Worm (Caenorhabditis elegans) whole organism, late embryonic: Measurements from ENCODE around the gene C07A4.2.

Source experiments
- K09A11.1 ChIP-seq: sonication (generic microtip); optimal IDR thresholded peaks from 2 replicates; lab custom pipeline; 2017; ENCODE audit warnings: antibody characterized with exemption, mild to moderate bottlenecking, missing genetic modification characterization, missing compliant biosample characterization; ENCODE audit not compliant: insufficient read depth
- nhr-11 ChIP-seq: fragments of 150-350 bp; optimal IDR thresholded peaks from 2 replicates; lab custom pipeline; 2014; ENCODE audit warnings: missing biosample characterization, missing genetic modification characterization
- ttx-3 ChIP-seq: sonication (generic microtip); optimal IDR thresholded peaks from 2 replicates; lab custom pipeline; 2016; ENCODE audit warnings: missing genetic modification reagents, missing genetic modification characterization, missing compliant biosample characterization

- TF ChIP-seq nhr-11 = no peak
- TF ChIP-seq ttx-3 (tag; lab: Kevin White, UChicago) = no peak
- no peak for TF ChIP-seq K09A11.1
These were observed 47.2 kb downstream of the C07A4.2 start for ce11 chrX:10219184-10219705.
